Fruit fly (Drosophila melanogaster) whole organism, embryonic: ENCODE data around the gene Syt12.

ENCODE experiments used
- CG10147 ChIP-seq: fragments of 200-800 bp; sonication (Bioruptor generic); optimal IDR thresholded peaks from 2 replicates; lab custom pipeline; 2019; ENCODE audit warnings: missing biosample characterization, mild to moderate bottlenecking, missing genetic modification characterization, moderate library complexity
- CG8359 ChIP-seq: fragments of 200-800 bp; sonication (Bioruptor generic); optimal IDR thresholded peaks from 2 replicates; lab custom pipeline; 2017; ENCODE audit warnings: missing biosample characterization, mild to moderate bottlenecking, missing genetic modification characterization, borderline replicate concordance
- Mes4 ChIP-seq: fragments of 200-800 bp; sonication (Bioruptor generic); optimal IDR thresholded peaks from 2 replicates; lab custom pipeline; 2016; ENCODE audit warnings: missing biosample characterization, missing genetic modification characterization
- Xbp1 ChIP-seq: fragments of 200-800 bp; sonication (Bioruptor generic); optimal IDR thresholded peaks from 3 replicates; lab custom pipeline; 2016; ENCODE audit warnings: missing biosample characterization, mild to moderate bottlenecking, missing genetic modification characterization
- nom ChIP-seq: fragments of 200-800 bp; sonication (Bioruptor generic); optimal IDR thresholded peaks from 2 replicates; lab custom pipeline; 2017; ENCODE audit warnings: missing biosample characterization, missing genetic modification characterization, mild to moderate bottlenecking, moderate library complexity, missing genetic modification reagents
- psq ChIP-seq: fragments of 200-800 bp; sonication (Bioruptor generic); optimal IDR thresholded peaks from 2 replicates; lab custom pipeline; 2017; ENCODE audit warnings: missing biosample characterization, missing genetic modification characterization

DNA sequence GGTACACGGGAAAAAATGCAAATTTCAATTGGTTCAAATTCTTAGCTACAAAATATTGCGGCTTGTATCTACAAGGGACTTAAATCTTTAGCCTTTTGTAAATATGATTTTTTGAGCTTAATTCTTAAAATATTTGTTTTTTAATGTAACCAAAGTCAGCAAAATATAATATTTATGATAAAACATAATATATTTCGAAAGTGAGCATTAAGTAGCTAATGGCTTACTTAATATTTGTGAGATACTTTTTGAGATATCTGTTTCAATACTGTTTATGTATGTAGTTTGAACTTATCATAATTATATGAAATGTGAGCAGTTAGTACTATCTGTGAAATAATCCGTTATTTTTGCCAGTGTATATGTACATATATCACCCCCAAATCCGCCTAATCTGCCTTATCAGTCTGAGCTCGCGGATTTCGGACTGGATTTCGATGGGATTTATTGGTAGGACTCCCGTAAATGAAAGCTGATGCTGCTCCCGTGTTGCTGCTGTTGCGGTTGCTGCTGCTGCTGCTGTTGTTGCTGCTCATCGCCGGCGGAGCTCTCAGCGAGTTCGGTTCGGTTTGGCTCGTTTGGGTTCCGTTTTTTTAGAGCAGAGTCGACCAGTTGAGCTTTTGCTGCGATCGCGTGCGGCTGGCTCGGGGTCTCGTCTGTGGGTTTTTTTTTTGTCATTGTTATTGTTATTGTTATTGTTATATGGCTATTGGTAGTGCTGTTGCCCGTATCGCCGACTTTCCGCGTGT lies 38.2 kb upstream of the Syt12 start:
- no peak for TF ChIP-seq CG8359 (GFP tag; lab: Kevin White, UChicago)
- no peak for TF ChIP-seq Mes4 (GFP tag; lab: Kevin White, UChicago)
- TF ChIP-seq CG10147 = peak; percentile 28
- no peak for TF ChIP-seq psq (GFP tag; lab: Kevin White, UChicago)
- TF ChIP-seq Xbp1 (GFP tag; lab: Kevin White, UChicago) = peak; percentile 40
- TF ChIP-seq nom (GFP tag; lab: Kevin White, UChicago) = peak; percentile 35
